Worm (Caenorhabditis elegans): ENCODE results near the gene papl-1.

DNA sequence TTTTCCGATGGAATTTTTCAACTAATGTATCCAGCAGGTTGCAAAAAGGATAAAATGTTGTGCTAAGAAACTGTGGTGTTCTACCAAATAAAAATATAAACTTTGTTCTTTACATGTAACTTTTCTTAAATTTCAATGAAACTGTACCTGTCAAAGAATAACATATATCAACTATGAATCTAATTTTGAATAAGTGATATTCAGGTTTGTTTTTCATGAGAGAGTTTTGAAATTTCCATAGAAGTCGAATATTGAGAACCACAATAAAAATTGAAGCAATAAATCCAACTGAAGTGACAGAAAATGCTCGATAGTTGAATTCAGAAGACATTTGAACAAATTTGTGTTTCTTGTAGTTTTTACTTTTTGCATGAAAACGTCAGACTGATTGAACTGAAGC lies 30.6 kb upstream of the papl-1 start, which contains the start of gene srbc-43:
- no peak for TF ChIP-seq him-1 (tag; optimal IDR thresholded peaks at IDR 0.05)
- TF ChIP-seq W03F9.2 (tag; optimal IDR thresholded peaks at IDR 0.05): no peak

All from whole organism, L4/young adult.